Worm (Caenorhabditis elegans) whole organism, mixed stage, embryonic: ENCODE results near the gene flp-8.
A peak's percentile ranks its signal among the peaks of the same experiment; 100 is the strongest.

ENCODE experiments used
- bed-3 ChIP-seq: fragments of 200-800 bp; sonication (Bioruptor generic); optimal IDR thresholded peaks from 3 replicates; lab custom pipeline; 2018; ENCODE audit warnings: mild to moderate bottlenecking, missing genetic modification characterization, moderate library complexity, missing compliant biosample characterization
- blmp-1 ChIP-seq: fragments of 150-350 bp; optimal IDR thresholded peaks from 2 replicates; lab custom pipeline; 2014; ENCODE audit warnings: missing biosample characterization, missing genetic modification characterization
- ceh-43 ChIP-seq: fragments of 200-800 bp; sonication (Bioruptor generic); optimal IDR thresholded peaks from 2 replicates; lab custom pipeline; 2018; ENCODE audit warnings: mild to moderate bottlenecking, missing genetic modification characterization, moderate library complexity, missing compliant biosample characterization
- ceh-83 ChIP-seq: fragments of 200-800 bp; sonication (Bioruptor generic); optimal IDR thresholded peaks from 2 replicates; lab custom pipeline; 2018; ENCODE audit warnings: mild to moderate bottlenecking, missing genetic modification characterization, missing compliant biosample characterization
- cnd-1 ChIP-seq: fragments of 200-800 bp; sonication (Bioruptor generic); optimal IDR thresholded peaks from 2 replicates; lab custom pipeline; 2018; ENCODE audit warnings: mild to moderate bottlenecking, missing genetic modification characterization, missing compliant biosample characterization
- drap-1 ChIP-seq: fragments of 200-800 bp; sonication (Bioruptor generic); optimal IDR thresholded peaks from 3 replicates; lab custom pipeline; 2018; ENCODE audit warnings: mild to moderate bottlenecking, missing genetic modification characterization, missing compliant biosample characterization
- elt-1 ChIP-seq: sonication (generic microtip); optimal IDR thresholded peaks from 2 replicates; lab custom pipeline; 2017; ENCODE audit warnings: missing genetic modification characterization, mild to moderate bottlenecking, missing compliant biosample characterization, antibody characterized with exemption, moderate library complexity, borderline replicate concordance; ENCODE audit not compliant: insufficient read depth
- elt-3 ChIP-seq: fragments of 150-350 bp; optimal IDR thresholded peaks from 2 replicates; lab custom pipeline; 2014; ENCODE audit warnings: missing biosample characterization, missing genetic modification characterization
- flh-1 ChIP-seq: fragments of 200-800 bp; sonication (Bioruptor generic); optimal IDR thresholded peaks from 2 replicates; lab custom pipeline; 2018; ENCODE audit warnings: mild to moderate bottlenecking, missing genetic modification characterization, moderate library complexity, missing compliant biosample characterization
- ham-2 ChIP-seq: fragments of 200-800 bp; sonication (Bioruptor generic); optimal IDR thresholded peaks from 2 replicates; lab custom pipeline; 2018; ENCODE audit warnings: mild to moderate bottlenecking, missing genetic modification characterization, missing compliant biosample characterization
- hlh-1 ChIP-seq: fragments of 150-350 bp; optimal IDR thresholded peaks from 2 replicates; lab custom pipeline; 2014; ENCODE audit warnings: missing biosample characterization, missing genetic modification reagents, missing genetic modification characterization
- lin-13 ChIP-seq: fragments of 150-350 bp; optimal IDR thresholded peaks from 2 replicates; lab custom pipeline; 2014; ENCODE audit warnings: missing biosample characterization, missing genetic modification characterization
- lin-32 ChIP-seq: fragments of 200-800 bp; sonication (Bioruptor generic); optimal IDR thresholded peaks from 2 replicates; lab custom pipeline; 2018; ENCODE audit warnings: mild to moderate bottlenecking, missing genetic modification characterization, missing compliant biosample characterization
- lsy-2 ChIP-seq: fragments of 150-350 bp; optimal IDR thresholded peaks from 2 replicates; lab custom pipeline; 2014; ENCODE audit warnings: missing biosample characterization, missing genetic modification characterization
- mab-5 ChIP-seq: fragments of 150-350 bp; optimal IDR thresholded peaks from 2 replicates; lab custom pipeline; 2014; ENCODE audit warnings: missing biosample characterization, missing genetic modification characterization
- mep-1 ChIP-seq: fragments of 150-350 bp; optimal IDR thresholded peaks from 2 replicates; lab custom pipeline; 2017; ENCODE audit warnings: missing biosample characterization, missing genetic modification reagents, missing genetic modification characterization, inconsistent platforms
- nhr-2 ChIP-seq: fragments of 150-350 bp; optimal IDR thresholded peaks from 2 replicates; lab custom pipeline; 2014; ENCODE audit warnings: missing biosample characterization, missing genetic modification characterization
- nhr-237 ChIP-seq: fragments of 150-350 bp; optimal IDR thresholded peaks from 2 replicates; lab custom pipeline; 2014; ENCODE audit warnings: missing biosample characterization, missing genetic modification characterization
- nhr-28 ChIP-seq: fragments of 150-350 bp; optimal IDR thresholded peaks from 2 replicates; lab custom pipeline; 2014; ENCODE audit warnings: missing biosample characterization, missing genetic modification characterization
- nhr-76 ChIP-seq: sonication (generic microtip); optimal IDR thresholded peaks from 2 replicates; lab custom pipeline; 2017; ENCODE audit warnings: missing biosample characterization, missing genetic modification characterization
- pha-4 ChIP-seq: fragments of 150-350 bp; optimal IDR thresholded peaks from 2 replicates; lab custom pipeline; 2018; ENCODE audit warnings: missing biosample characterization, missing genetic modification reagents, missing genetic modification characterization
- sem-2 ChIP-seq: fragments of 200-800 bp; sonication (Bioruptor generic); optimal IDR thresholded peaks from 2 replicates; lab custom pipeline; 2018; ENCODE audit warnings: mild to moderate bottlenecking, missing genetic modification characterization, missing compliant biosample characterization
- snpc-4 ChIP-seq: fragments of 150-350 bp; optimal IDR thresholded peaks from 2 replicates; lab custom pipeline; 2014; ENCODE audit warnings: missing biosample characterization, missing genetic modification characterization
- sptf-1 ChIP-seq: sonication (generic microtip); optimal IDR thresholded peaks from 2 replicates; lab custom pipeline; 2017; ENCODE audit warnings: mild to moderate bottlenecking, missing genetic modification characterization, moderate library complexity, missing compliant biosample characterization
- tbx-8 ChIP-seq: fragments of 200-800 bp; sonication (Bioruptor generic); optimal IDR thresholded peaks from 2 replicates; lab custom pipeline; 2018; ENCODE audit warnings: mild to moderate bottlenecking, missing genetic modification characterization, moderate library complexity, missing compliant biosample characterization
- unc-120 ChIP-seq: sonication (generic microtip); optimal IDR thresholded peaks from 2 replicates; lab custom pipeline; 2017; ENCODE audit warnings: missing genetic modification characterization, missing compliant biosample characterization; ENCODE audit not compliant: poor library complexity, severe bottlenecking
- unc-39 ChIP-seq: fragments of 150-350 bp; optimal IDR thresholded peaks from 2 replicates; lab custom pipeline; 2014; ENCODE audit warnings: missing biosample characterization, missing genetic modification characterization
- unc-62 ChIP-seq: fragments of 150-350 bp; optimal IDR thresholded peaks from 2 replicates; lab custom pipeline; 2014; ENCODE audit warnings: missing biosample characterization, missing genetic modification reagents, missing genetic modification characterization
- zip-8 ChIP-seq: fragments of 150-350 bp; optimal IDR thresholded peaks from 2 replicates; lab custom pipeline; 2014; ENCODE audit warnings: missing biosample characterization, missing genetic modification characterization
- ztf-11 ChIP-seq: fragments of 150-350 bp; optimal IDR thresholded peaks from 2 replicates; lab custom pipeline; 2014; ENCODE audit warnings: missing biosample characterization, missing genetic modification characterization

Gene flp-8

ce11 chrX:14861752-14862151 is 19.5 kb upstream of the flp-8 start, which contains the start of gene dmd-4:
TSS of gene dmd-4 (minus strand) at chrX:14861852.
- peak; percentile 23 for TF ChIP-seq pha-4 (tag; lab: Kevin White, UChicago)
- no peak for TF ChIP-seq unc-39 (tag; lab: Kevin White, UChicago)

ce11 chrX:14865744-14866143 is 15.5 kb upstream of the flp-8 start, which contains the start of gene C27C12.3:
TSS of gene C27C12.3 (minus strand) at chrX:14865844.
- no peak for TF ChIP-seq mep-1
- TF ChIP-seq lin-32, result no peak
- TF ChIP-seq sem-2 (GFP tag; lab: Kevin White, UChicago), result no peak
- TF ChIP-seq elt-1, result no peak
- no peak for TF ChIP-seq nhr-76 (tag; lab: Kevin White, UChicago)
- TF ChIP-seq ztf-11, result no peak
- no peak for TF ChIP-seq blmp-1 (tag; lab: Kevin White, UChicago)
- TF ChIP-seq sptf-1 (tag; lab: Kevin White, UChicago), result no peak
- TF ChIP-seq cnd-1 (tag; lab: Kevin White, UChicago), result no peak
- no peak for TF ChIP-seq lin-13 (tag; lab: Kevin White, UChicago)
- no peak for TF ChIP-seq lsy-2 (tag; lab: Kevin White, UChicago)
- no peak for TF ChIP-seq ceh-83 (GFP tag; lab: Kevin White, UChicago)
- TF ChIP-seq drap-1, result no peak
- no peak for TF ChIP-seq flh-1 (GFP tag; lab: Kevin White, UChicago)
- TF ChIP-seq bed-3 (GFP tag; lab: Kevin White, UChicago), result no peak
- no peak for TF ChIP-seq unc-62 (GFP tag; lab: Kevin White, UChicago)

ce11 chrX:14868200-14868599 is 13.0 kb upstream of the flp-8 start, which contains the start of gene F31F6.1:
TSS of gene F31F6.1 (minus strand) at chrX:14868300.
- TF ChIP-seq lsy-2 (tag; lab: Kevin White, UChicago) (no peak), snpc-4 (tag; lab: Kevin White, UChicago) (no peak), ceh-43 (GFP tag; lab: Kevin White, UChicago) (no peak), unc-120 (tag; lab: Kevin White, UChicago) (no peak), lin-13 (tag; lab: Kevin White, UChicago) (no peak), nhr-28 (tag; lab: Kevin White, UChicago) (no peak), elt-3 (no peak), mep-1 (no peak), ham-2 (GFP tag; lab: Kevin White, UChicago) (no peak), hlh-1 (no peak), nhr-76 (tag; lab: Kevin White, UChicago) (no peak), sem-2 (GFP tag; lab: Kevin White, UChicago) (no peak), nhr-2 (no peak)

- TF ChIP-seq ham-2 (GFP tag; lab: Kevin White, UChicago) (no peak), elt-3 (no peak), nhr-237 (tag; lab: Kevin White, UChicago) (no peak), unc-62 (GFP tag; lab: Kevin White, UChicago) (no peak), tbx-8 (GFP tag; lab: Kevin White, UChicago) (no peak), snpc-4 (tag; lab: Kevin White, UChicago) (no peak), unc-39 (tag; lab: Kevin White, UChicago) (no peak), bed-3 (GFP tag; lab: Kevin White, UChicago) (no peak), sem-2 (GFP tag; lab: Kevin White, UChicago) (no peak), drap-1 (no peak)
These were observed 9.4 kb upstream of the flp-8 start, which contains the start of gene F31F6.2 for ce11 chrX:14871780-14872179. TSS of gene F31F6.2 (minus strand) at chrX:14871880.

ce11 chrX:14872817-14873469 is 8.3 kb upstream of the flp-8 start, which contains the start of gene F31F6.3:
TSS of gene F31F6.3 (minus strand) at chrX:14872867.
- TF ChIP-seq ztf-11, result no peak
- no peak for TF ChIP-seq mab-5 (tag; lab: Kevin White, UChicago)

ce11 chrX:14875668-14876067 is 5.6 kb upstream of the flp-8 start, which contains the start of gene sssh-1:
TSS of gene sssh-1 (plus strand) at chrX:14875968.
- TF ChIP-seq nhr-76 (tag; lab: Kevin White, UChicago), result no peak
- TF ChIP-seq zip-8 (tag; lab: Kevin White, UChicago), result no peak
- TF ChIP-seq tbx-8 (GFP tag; lab: Kevin White, UChicago), result no peak
